Fruit fly (Drosophila melanogaster) whole organism, embryonic: ENCODE measurements around the gene CG31174.

Source experiments
- CG16779 ChIP-seq: fragments of 200-800 bp; sonication (Bioruptor generic); IDR thresholded peaks from 2 replicates; pipeline ENCODE4 v1.3.6; 2022; ENCODE audit warnings: missing biosample characterization, missing genetic modification characterization
- CG8924 ChIP-seq: fragments of 200-800 bp; optimal IDR thresholded peaks from 3 replicates; lab custom pipeline; 2019; ENCODE audit warnings: missing biosample characterization, mild to moderate bottlenecking, missing genetic modification characterization, moderate library complexity
- corto ChIP-seq: fragments of 200-800 bp; sonication (Bioruptor generic); optimal IDR thresholded peaks from 2 replicates; lab custom pipeline; 2016; ENCODE audit warnings: missing biosample characterization, mild to moderate bottlenecking, missing genetic modification characterization, moderate library complexity
- jumu ChIP-seq: fragments of 200-800 bp; sonication (Bioruptor generic); optimal IDR thresholded peaks from 3 replicates; lab custom pipeline; 2016; ENCODE audit warnings: missing biosample characterization, missing genetic modification characterization
- sens ChIP-seq: fragments of 200-800 bp; sonication (Bioruptor generic); peaks from one replicate; lab custom pipeline; 2016; ENCODE audit warnings: missing biosample characterization, missing genetic modification characterization
- sim ChIP-seq: fragments of 200-800 bp; sonication (Bioruptor generic); IDR thresholded peaks from 2 replicates; pipeline ENCODE4 v1.3.6; 2022; ENCODE audit warnings: missing biosample characterization, missing genetic modification characterization
- toy ChIP-seq: fragments of 200-800 bp; sonication (Bioruptor generic); IDR thresholded peaks from 2 replicates; pipeline ENCODE4 v1.3.6; 2022; ENCODE audit warnings: missing biosample characterization, missing genetic modification characterization

dm6 chr3R:21884354-21884753 lies 15.0 kb upstream of the CG31174 start, which contains the start of gene fit:
- TF ChIP-seq sens = no peak
- TF ChIP-seq toy = no peak
- no peak for TF ChIP-seq jumu (GFP tag; lab: Kevin White, UChicago)
- TF ChIP-seq CG8924 (tag; lab: Kevin White, UChicago) = no peak
- TF ChIP-seq CG16779 (GFP tag; lab: Robert Waterston, UW) = no peak
- no peak for TF ChIP-seq corto (GFP tag; lab: Kevin White, UChicago)
- no peak for TF ChIP-seq sim
